Fruit fly (Drosophila melanogaster) whole organism, embryonic: ENCODE data around the gene pnr.

Experiments used
- Ada2b ChIP-seq: fragments of 200-800 bp; sonication (Bioruptor generic); IDR thresholded peaks from 2 replicates; pipeline ENCODE4 v1.3.6; 2022; ENCODE audit warnings: missing biosample characterization, missing genetic modification characterization
- Atf-2 ChIP-seq: fragments of 200-800 bp; sonication (Bioruptor generic); optimal IDR thresholded peaks from 2 replicates; lab custom pipeline; 2016; ENCODE audit warnings: missing biosample characterization, missing genetic modification characterization
- B-H2 ChIP-seq: fragments of 200-800 bp; sonication (Bioruptor generic); optimal IDR thresholded peaks from 2 replicates; lab custom pipeline; 2018; ENCODE audit warnings: missing biosample characterization, mild to moderate bottlenecking, missing genetic modification characterization
- Bgb ChIP-seq: fragments of 200-800 bp; sonication (Bioruptor generic); IDR thresholded peaks from 2 replicates; pipeline ENCODE4 v1.3.6; 2022; ENCODE audit warnings: missing biosample characterization, missing genetic modification characterization; ENCODE audit not compliant: partially characterized antibody
- Blimp-1 ChIP-seq: fragments of 200-800 bp; sonication (Bioruptor generic); optimal IDR thresholded peaks from 3 replicates; lab custom pipeline; 2018; ENCODE audit warnings: missing biosample characterization, missing genetic modification characterization, mild to moderate bottlenecking, moderate library complexity, missing genetic modification reagents
- BtbVII ChIP-seq: fragments of 200-800 bp; sonication (Bioruptor generic); optimal IDR thresholded peaks from 3 replicates; lab custom pipeline; 2017; ENCODE audit warnings: missing biosample characterization, mild to moderate bottlenecking, missing genetic modification characterization
- CG10462 ChIP-seq: fragments of 200-800 bp; sonication (Bioruptor generic); optimal IDR thresholded peaks from 2 replicates; lab custom pipeline; 2016; ENCODE audit warnings: missing biosample characterization, missing genetic modification characterization
- CG10543 ChIP-seq: fragments of 200-800 bp; sonication (Bioruptor generic); optimal IDR thresholded peaks from 3 replicates; lab custom pipeline; 2017; ENCODE audit warnings: missing biosample characterization, mild to moderate bottlenecking, missing genetic modification characterization, moderate library complexity
- CG11247 ChIP-seq: fragments of 200-800 bp; sonication (Bioruptor generic); IDR thresholded peaks from 2 replicates; pipeline ENCODE4 v1.3.6; 2022; ENCODE audit warnings: missing biosample characterization, missing genetic modification characterization
- CG11560 ChIP-seq: fragments of 200-800 bp; sonication (Bioruptor generic); IDR thresholded peaks from 3 replicates; pipeline ENCODE4 v1.3.6; 2022; ENCODE audit warnings: missing biosample characterization, missing genetic modification characterization
- CG11696 ChIP-seq: fragments of 200-800 bp; sonication (Bioruptor generic); IDR thresholded peaks from 2 replicates; pipeline ENCODE4 v1.3.6; 2022; ENCODE audit warnings: missing biosample characterization, missing genetic modification characterization
- CG12659 ChIP-seq: fragments of 200-800 bp; sonication (Bioruptor generic); optimal IDR thresholded peaks from 3 replicates; lab custom pipeline; 2017; ENCODE audit warnings: mild to moderate bottlenecking, missing biosample characterization, missing genetic modification reagents, missing genetic modification characterization
- CG12769 ChIP-seq: fragments of 200-800 bp; sonication (Bioruptor generic); optimal IDR thresholded peaks from 2 replicates; lab custom pipeline; 2019; ENCODE audit warnings: missing biosample characterization, mild to moderate bottlenecking, missing genetic modification characterization, moderate library complexity
- CG16813 ChIP-seq: fragments of 200-800 bp; sonication (Bioruptor generic); IDR thresholded peaks from 3 replicates; pipeline ENCODE4 v1.3.6; 2022; ENCODE audit warnings: missing biosample characterization, missing genetic modification characterization; ENCODE audit not compliant: partially characterized antibody
- CG18476 ChIP-seq: fragments of 200-800 bp; sonication (Bioruptor generic); optimal IDR thresholded peaks from 2 replicates; lab custom pipeline; 2016; ENCODE audit warnings: missing biosample characterization, mild to moderate bottlenecking, missing genetic modification characterization
- CG18599 ChIP-seq: fragments of 200-800 bp; sonication (Bioruptor generic); optimal IDR thresholded peaks from 3 replicates; lab custom pipeline; 2017; ENCODE audit warnings: missing biosample characterization, missing genetic modification characterization, mild to moderate bottlenecking, moderate library complexity, missing genetic modification reagents
- CG18619 ChIP-seq: fragments of 200-800 bp; sonication (Bioruptor generic); optimal IDR thresholded peaks from 3 replicates; lab custom pipeline; 2017; ENCODE audit warnings: missing biosample characterization, mild to moderate bottlenecking, missing genetic modification characterization
- CG3163 ChIP-seq: fragments of 200-800 bp; sonication (Bioruptor generic); optimal IDR thresholded peaks from 3 replicates; lab custom pipeline; 2016; ENCODE audit warnings: missing biosample characterization, missing genetic modification characterization
- CG3281 ChIP-seq: fragments of 200-800 bp; sonication (Bioruptor generic); optimal IDR thresholded peaks from 3 replicates; lab custom pipeline; 2017; ENCODE audit warnings: missing biosample characterization, mild to moderate bottlenecking, missing genetic modification characterization
- CG33557 ChIP-seq: fragments of 200-800 bp; sonication (Bioruptor generic); optimal IDR thresholded peaks from 2 replicates; lab custom pipeline; 2019; ENCODE audit warnings: missing biosample characterization, mild to moderate bottlenecking, missing genetic modification characterization, moderate library complexity
- CG3726 ChIP-seq: fragments of 200-800 bp; sonication (Bioruptor generic); IDR thresholded peaks from 3 replicates; pipeline ENCODE4, ENCODE4 v1.3.6; 2022; ENCODE audit warnings: missing biosample characterization, missing genetic modification characterization
- CG7372 ChIP-seq: fragments of 200-800 bp; sonication (Bioruptor generic); IDR thresholded peaks from 2 replicates; pipeline ENCODE4 v1.3.6; 2022; ENCODE audit warnings: missing biosample characterization, missing genetic modification characterization
- CG7745 ChIP-seq: fragments of 200-800 bp; sonication (Bioruptor generic); optimal IDR thresholded peaks from 2 replicates; lab custom pipeline; 2018; ENCODE audit warnings: missing biosample characterization, mild to moderate bottlenecking, missing genetic modification characterization, moderate library complexity
- CG7786 ChIP-seq: fragments of 200-800 bp; sonication (Bioruptor generic); optimal IDR thresholded peaks from 2 replicates; lab custom pipeline; 2016; ENCODE audit warnings: missing biosample characterization, missing genetic modification characterization
- Dek ChIP-seq: fragments of 200-800 bp; sonication (Bioruptor generic); optimal IDR thresholded peaks from 3 replicates; lab custom pipeline; 2019; ENCODE audit warnings: missing biosample characterization, mild to moderate bottlenecking, missing genetic modification characterization, moderate library complexity
- Dll ChIP-seq: fragments of 200-800 bp; sonication (Bioruptor generic); IDR thresholded peaks from 4 replicates; pipeline ENCODE4 v1.3.6; 2022; ENCODE audit warnings: missing biosample characterization, missing genetic modification characterization; ENCODE audit not compliant: partially characterized antibody
- Doc2 ChIP-seq: fragments of 200-800 bp; sonication (Bioruptor generic); IDR thresholded peaks from 2 replicates; pipeline ENCODE4 v1.3.6; 2022; ENCODE audit warnings: missing biosample characterization, missing genetic modification characterization
- Ets97D ChIP-seq: fragments of 200-800 bp; sonication (Bioruptor generic); optimal IDR thresholded peaks from 3 replicates; lab custom pipeline; 2016; ENCODE audit warnings: missing biosample characterization, missing genetic modification characterization
- HLHmδ ChIP-seq: fragments of 200-800 bp; sonication (Bioruptor generic); optimal IDR thresholded peaks from 2 replicates; lab custom pipeline; 2018; ENCODE audit warnings: missing biosample characterization, mild to moderate bottlenecking, missing genetic modification characterization, moderate library complexity
- HmgZ ChIP-seq: fragments of 200-800 bp; sonication (Bioruptor generic); optimal IDR thresholded peaks from 2 replicates; lab custom pipeline; 2018; ENCODE audit warnings: missing biosample characterization, mild to moderate bottlenecking, missing genetic modification characterization
- Hr3 ChIP-seq: fragments of 200-800 bp; sonication (Bioruptor generic); optimal IDR thresholded peaks from 3 replicates; lab custom pipeline; 2016; ENCODE audit warnings: missing biosample characterization, missing genetic modification characterization
- NfI ChIP-seq: fragments of 200-800 bp; sonication (Bioruptor generic); optimal IDR thresholded peaks from 3 replicates; lab custom pipeline; 2018; ENCODE audit warnings: missing biosample characterization, mild to moderate bottlenecking, missing genetic modification characterization, moderate library complexity
- Tbp ChIP-seq: fragments of >200 bp; optimal IDR thresholded peaks from 2 replicates; lab custom pipeline; 2018; ENCODE audit warnings: missing biosample characterization, missing genetic modification characterization
- abd-A ChIP-seq: fragments of 200-800 bp; sonication (Bioruptor generic); optimal IDR thresholded peaks from 3 replicates; lab custom pipeline; 2019; ENCODE audit warnings: missing biosample characterization, mild to moderate bottlenecking, missing genetic modification characterization, moderate library complexity
- fd102C ChIP-seq: fragments of 200-800 bp; sonication (Bioruptor generic); optimal IDR thresholded peaks from 2 replicates; lab custom pipeline; 2018; ENCODE audit warnings: missing biosample characterization, mild to moderate bottlenecking, missing genetic modification characterization, moderate library complexity
- fru ChIP-seq: fragments of >200 bp; optimal IDR thresholded peaks from 2 replicates; lab custom pipeline; 2017
- inv ChIP-seq: fragments of 200-800 bp; sonication (Bioruptor generic); IDR thresholded peaks from 2 replicates; pipeline ENCODE4 v1.3.6; 2022; ENCODE audit warnings: missing biosample characterization, missing genetic modification characterization; ENCODE audit not compliant: partially characterized antibody
- jigr1 ChIP-seq: fragments of 200-800 bp; sonication (Bioruptor generic); IDR thresholded peaks from 3 replicates; pipeline ENCODE4 v1.3.6; 2022; ENCODE audit warnings: missing biosample characterization, missing genetic modification characterization
- kah ChIP-seq: fragments of 200-800 bp; sonication (Bioruptor generic); optimal IDR thresholded peaks from 2 replicates; lab custom pipeline; 2018; ENCODE audit warnings: missing biosample characterization, mild to moderate bottlenecking, missing genetic modification characterization
- nom ChIP-seq: fragments of 200-800 bp; sonication (Bioruptor generic); optimal IDR thresholded peaks from 2 replicates; lab custom pipeline; 2017; ENCODE audit warnings: missing biosample characterization, missing genetic modification characterization, mild to moderate bottlenecking, moderate library complexity, missing genetic modification reagents
- pho ChIP-seq: fragments of 200-800 bp; sonication (Bioruptor generic); optimal IDR thresholded peaks from 2 replicates; lab custom pipeline; 2016; ENCODE audit warnings: missing biosample characterization, missing genetic modification characterization
- pita ChIP-seq: fragments of 200-800 bp; sonication (Bioruptor generic); optimal IDR thresholded peaks from 2 replicates; lab custom pipeline; 2017; ENCODE audit warnings: missing biosample characterization, mild to moderate bottlenecking, missing genetic modification characterization
- ranshi ChIP-seq: fragments of 200-800 bp; sonication (Bioruptor generic); IDR thresholded peaks from 2 replicates; pipeline ENCODE4 v1.3.6; 2022; ENCODE audit warnings: missing biosample characterization, missing genetic modification characterization
- sens-2 ChIP-seq: fragments of 200-800 bp; sonication (Bioruptor generic); IDR thresholded peaks from 2 replicates; pipeline ENCODE4 v1.3.6; 2022; ENCODE audit warnings: missing biosample characterization, missing genetic modification characterization
- stwl ChIP-seq: fragments of 200-800 bp; sonication (Bioruptor generic); optimal IDR thresholded peaks from 3 replicates; lab custom pipeline; 2018; ENCODE audit warnings: missing biosample characterization, mild to moderate bottlenecking, missing genetic modification characterization, moderate library complexity
- sug ChIP-seq: fragments of 200-800 bp; optimal IDR thresholded peaks from 2 replicates; lab custom pipeline; 2019; ENCODE audit warnings: missing biosample characterization, mild to moderate bottlenecking, missing genetic modification characterization, moderate library complexity
- tin ChIP-seq: fragments of 200-800 bp; sonication (Bioruptor generic); optimal IDR thresholded peaks from 3 replicates; lab custom pipeline; 2016; ENCODE audit warnings: missing biosample characterization, missing genetic modification characterization
- unpg ChIP-seq: fragments of 200-800 bp; sonication (Bioruptor generic); optimal IDR thresholded peaks from 3 replicates; lab custom pipeline; 2018; ENCODE audit warnings: missing biosample characterization, mild to moderate bottlenecking, missing genetic modification characterization, moderate library complexity
- vvl ChIP-seq: fragments of 200-800 bp; sonication (Bioruptor generic); IDR thresholded peaks from 2 replicates; pipeline ENCODE4 v1.3.6; 2022; ENCODE audit warnings: missing biosample characterization, missing genetic modification characterization

The pnr gene

dm6 chr3R:16050621-16051328, 24.9 kb downstream of the pnr start, which contains the start of gene msps (continued):
- TF ChIP-seq CG10462 (no peak), HmgZ (peak; percentile 64), CG12769 (tag; lab: Kevin White, UChicago) (no peak), CG7372 (no peak), CG3281 (GFP tag; lab: Kevin White, UChicago) (no peak), ranshi (GFP tag; lab: Robert Waterston, UW) (no peak), pho (GFP tag; lab: Kevin White, UChicago) (no peak), NfI (no peak), CG18476 (GFP tag; lab: Kevin White, UChicago) (no peak), Hr3 (no peak), Dek (tag; lab: Kevin White, UChicago) (no peak), inv (GFP tag; lab: Robert Waterston, UW) (peak; percentile 31; the same call in 1 of the 2 replicates), kah (GFP tag; lab: Kevin White, UChicago) (no peak), CG16813 (GFP tag; lab: Robert Waterston, UW) (no peak; the same call in 2 of the 3 replicates), CG11247 (GFP tag; lab: Robert Waterston, UW) (no peak), Blimp-1 (GFP tag; lab: Kevin White, UChicago) (no peak), CG18599 (GFP tag; lab: Kevin White, UChicago) (no peak), CG3163 (GFP tag; lab: Kevin White, UChicago) (no peak), Atf-2 (GFP tag; lab: Kevin White, UChicago) (no peak), stwl (tag; lab: Kevin White, UChicago) (peak; percentile 28), tin (GFP tag; lab: Kevin White, UChicago) (no peak), CG18619 (no peak), CG12659 (GFP tag; lab: Kevin White, UChicago) (peak; percentile 67), CG10543 (no peak), CG3726 (no peak), Doc2 (GFP tag; lab: Robert Waterston, UW) (no peak), jigr1 (GFP tag; lab: Robert Waterston, UW) (no peak), nom (GFP tag; lab: Kevin White, UChicago) (no peak), sens-2 (GFP tag; lab: Robert Waterston, UW) (no peak), fd102C (no peak), Tbp (no peak), Ets97D (GFP tag; lab: Kevin White, UChicago) (peak; percentile 13), CG11696 (no peak), CG11560 (tag; lab: Robert Waterston, UW) (no peak), B-H2 (GFP tag; lab: Kevin White, UChicago) (no peak), CG7786 (GFP tag; lab: Kevin White, UChicago) (no peak), Ada2b (GFP tag; lab: Robert Waterston, UW) (no peak), pita (GFP tag; lab: Kevin White, UChicago) (peak; percentile 70), vvl (no peak), fru (lab: Kevin White, UChicago) (no peak), unpg (no peak), Dll (0 out of 4 replicates have a peak, but pooled peaks have one; percentile 42), CG33557 (GFP tag; lab: Kevin White, UChicago) (no peak), CG7745 (no peak), BtbVII (no peak), HLHmδ (GFP tag; lab: Kevin White, UChicago) (no peak), sug (tag; lab: Kevin White, UChicago) (no peak), Bgb (peak; percentile 58; the same call in 1 of the 2 replicates), abd-A (tag; lab: Kevin White, UChicago) (no peak)
